Fruit fly (Drosophila melanogaster) whole organism, embryonic: ENCODE data around the gene CG11147.

Source experiments
- Bdp1 ChIP-seq: fragments of 200-800 bp; sonication (Bioruptor generic); optimal IDR thresholded peaks from 3 replicates; lab custom pipeline; 2016; ENCODE audit warnings: missing biosample characterization, missing genetic modification characterization
- Bgb ChIP-seq: fragments of 200-800 bp; sonication (Bioruptor generic); IDR thresholded peaks from 2 replicates; pipeline ENCODE4 v1.3.6; 2022; ENCODE audit warnings: missing biosample characterization, missing genetic modification characterization; ENCODE audit not compliant: partially characterized antibody
- BtbVII ChIP-seq: fragments of 200-800 bp; sonication (Bioruptor generic); optimal IDR thresholded peaks from 3 replicates; lab custom pipeline; 2017; ENCODE audit warnings: missing biosample characterization, mild to moderate bottlenecking, missing genetic modification characterization
- CG10147 ChIP-seq: fragments of 200-800 bp; sonication (Bioruptor generic); optimal IDR thresholded peaks from 2 replicates; lab custom pipeline; 2019; ENCODE audit warnings: missing biosample characterization, mild to moderate bottlenecking, missing genetic modification characterization, moderate library complexity
- CG10654 ChIP-seq: fragments of 200-800 bp; sonication (Bioruptor generic); optimal IDR thresholded peaks from 2 replicates; lab custom pipeline; 2016; ENCODE audit warnings: missing biosample characterization, missing genetic modification characterization
- CG11085 ChIP-seq: fragments of 200-800 bp; sonication (Bioruptor generic); IDR thresholded peaks from 2 replicates; pipeline ENCODE4 v1.3.6; 2022; ENCODE audit warnings: missing biosample characterization, missing genetic modification characterization
- CG12769 ChIP-seq: fragments of 200-800 bp; sonication (Bioruptor generic); optimal IDR thresholded peaks from 2 replicates; lab custom pipeline; 2019; ENCODE audit warnings: missing biosample characterization, mild to moderate bottlenecking, missing genetic modification characterization, moderate library complexity
- CG12942 ChIP-seq: fragments of 200-800 bp; sonication (Bioruptor generic); optimal IDR thresholded peaks from 3 replicates; lab custom pipeline; 2016; ENCODE audit warnings: missing biosample characterization, missing genetic modification characterization
- CG13287 ChIP-seq: fragments of 200-800 bp; sonication (Bioruptor generic); IDR thresholded peaks from 2 replicates; pipeline ENCODE4 v1.3.6; 2022; ENCODE audit warnings: missing biosample characterization, missing genetic modification characterization; ENCODE audit not compliant: partially characterized antibody
- CG13296 ChIP-seq: fragments of 200-800 bp; sonication (Bioruptor generic); optimal IDR thresholded peaks from 3 replicates; lab custom pipeline; 2018; ENCODE audit warnings: missing biosample characterization, mild to moderate bottlenecking, missing genetic modification characterization
- CG1602 ChIP-seq: fragments of 200-800 bp; sonication (Bioruptor generic); optimal IDR thresholded peaks from 3 replicates; lab custom pipeline; 2016; ENCODE audit warnings: missing biosample characterization, missing genetic modification characterization
- CG1603 ChIP-seq: fragments of 200-800 bp; sonication (Bioruptor generic); optimal IDR thresholded peaks from 2 replicates; lab custom pipeline; 2019; ENCODE audit warnings: missing biosample characterization, mild to moderate bottlenecking, missing genetic modification characterization, moderate library complexity
- CG2129 ChIP-seq: fragments of 200-800 bp; sonication (Bioruptor generic); IDR thresholded peaks from 2 replicates; pipeline ENCODE4 v1.3.6; 2022; ENCODE audit warnings: missing biosample characterization, missing genetic modification characterization; ENCODE audit not compliant: partially characterized antibody
- CG2712 ChIP-seq: fragments of 200-800 bp; optimal IDR thresholded peaks from 3 replicates; lab custom pipeline; 2019; ENCODE audit warnings: missing biosample characterization, mild to moderate bottlenecking, missing genetic modification characterization, moderate library complexity
- CG30431 ChIP-seq: fragments of 200-800 bp; sonication (Bioruptor generic); optimal IDR thresholded peaks from 2 replicates; lab custom pipeline; 2017; ENCODE audit warnings: missing biosample characterization, missing genetic modification characterization
- CG5180 ChIP-seq: fragments of 200-800 bp; sonication (Bioruptor generic); optimal IDR thresholded peaks from 3 replicates; lab custom pipeline; 2017; ENCODE audit warnings: missing biosample characterization, missing genetic modification characterization, mild to moderate bottlenecking, moderate library complexity, missing genetic modification reagents
- CG9609 ChIP-seq: fragments of 200-800 bp; sonication (Bioruptor generic); optimal IDR thresholded peaks from 3 replicates; lab custom pipeline; 2016; ENCODE audit warnings: missing biosample characterization, missing genetic modification characterization
- CkIIα-i1 ChIP-seq: fragments of 200-800 bp; sonication (Bioruptor generic); IDR thresholded peaks from 2 replicates; pipeline ENCODE4 v1.3.6; 2022; ENCODE audit warnings: missing biosample characterization, missing genetic modification characterization
- Ets65A ChIP-seq: fragments of 200-800 bp; sonication (Bioruptor generic); peaks from one replicate; lab custom pipeline; 2016; ENCODE audit warnings: missing biosample characterization, missing genetic modification characterization
- Hey ChIP-seq: fragments of 200-800 bp; sonication (Bioruptor generic); optimal IDR thresholded peaks from 3 replicates; lab custom pipeline; 2018; ENCODE audit warnings: missing biosample characterization, mild to moderate bottlenecking, missing genetic modification characterization
- Hmr ChIP-seq: fragments of 200-800 bp; sonication (Bioruptor generic); optimal IDR thresholded peaks from 3 replicates; lab custom pipeline; 2017; ENCODE audit warnings: mild to moderate bottlenecking, missing biosample characterization, missing genetic modification reagents, missing genetic modification characterization
- Hr51 ChIP-seq, 2 experiments: fragments of 200-800 bp; sonication (Bioruptor generic); optimal IDR thresholded peaks; 2 replicates in 1 of 2; 3 replicates in 1 of 2; lab custom pipeline; 2016 to 2018; ENCODE audit warnings: missing biosample characterization in 2 of 2, missing genetic modification characterization in 2 of 2, mild to moderate bottlenecking in 1 of 2, moderate library complexity in 1 of 2
- MESR4 ChIP-seq: fragments of 200-800 bp; sonication (Bioruptor generic); optimal IDR thresholded peaks from 2 replicates; lab custom pipeline; 2018; ENCODE audit warnings: missing biosample characterization, mild to moderate bottlenecking, missing genetic modification characterization, moderate library complexity
- MTF-1 ChIP-seq: fragments of 200-800 bp; sonication (Bioruptor generic); optimal IDR thresholded peaks from 2 replicates; lab custom pipeline; 2018; ENCODE audit warnings: missing biosample characterization, mild to moderate bottlenecking, missing genetic modification characterization, borderline replicate concordance
- Meics ChIP-seq: fragments of 200-800 bp; sonication (Bioruptor generic); optimal IDR thresholded peaks from 2 replicates; lab custom pipeline; 2017; ENCODE audit warnings: missing biosample characterization, mild to moderate bottlenecking, missing genetic modification characterization
- Myb ChIP-seq: fragments of 200-800 bp; sonication (Bioruptor generic); optimal IDR thresholded peaks from 2 replicates; lab custom pipeline; 2016; ENCODE audit warnings: missing biosample characterization, missing genetic modification characterization
- PHDP ChIP-seq: fragments of 200-800 bp; sonication (Bioruptor generic); optimal IDR thresholded peaks from 3 replicates; lab custom pipeline; 2018; ENCODE audit warnings: missing biosample characterization, mild to moderate bottlenecking, missing genetic modification characterization, moderate library complexity
- Ptx1 ChIP-seq: fragments of 200-800 bp; sonication (Bioruptor generic); IDR thresholded peaks from 2 replicates; pipeline ENCODE4 v1.3.6; 2022; ENCODE audit warnings: missing biosample characterization, missing genetic modification characterization
- Rfx ChIP-seq: fragments of 200-800 bp; sonication (Bioruptor generic); IDR thresholded peaks from 2 replicates; pipeline ENCODE4 v1.3.6; 2022; ENCODE audit warnings: missing biosample characterization, missing genetic modification characterization
- Sin3A ChIP-seq: fragments of >200 bp; optimal IDR thresholded peaks from 2 replicates; lab custom pipeline; 2018
- Tbp ChIP-seq: fragments of >200 bp; optimal IDR thresholded peaks from 2 replicates; lab custom pipeline; 2018; ENCODE audit warnings: missing biosample characterization, missing genetic modification characterization
- Xrp1 ChIP-seq: fragments of 200-800 bp; sonication (Bioruptor generic); IDR thresholded peaks from 2 replicates; pipeline ENCODE4 v1.3.6; 2022; ENCODE audit warnings: missing biosample characterization, missing genetic modification characterization
- ase ChIP-seq: fragments of 200-800 bp; sonication (Bioruptor generic); IDR thresholded peaks from 3 replicates; pipeline ENCODE4 v1.3.6; 2022; ENCODE audit warnings: missing biosample characterization, missing genetic modification characterization
- bcd ChIP-seq: fragments of 200-800 bp; sonication (Bioruptor generic); optimal IDR thresholded peaks from 2 replicates; lab custom pipeline; 2017; ENCODE audit warnings: missing biosample characterization, mild to moderate bottlenecking, missing genetic modification characterization
- danr ChIP-seq: fragments of 200-800 bp; sonication (Bioruptor generic); IDR thresholded peaks from 2 replicates; pipeline ENCODE4 v1.3.6; 2022; ENCODE audit warnings: missing biosample characterization, missing genetic modification characterization
- dm ChIP-seq: fragments of 200-800 bp; sonication (Bioruptor generic); optimal IDR thresholded peaks from 3 replicates; lab custom pipeline; 2016; ENCODE audit warnings: missing biosample characterization, missing genetic modification characterization
- eve ChIP-seq, 2 experiments: fragments of >200 bp; optimal IDR thresholded peaks; 2 replicates each; lab custom pipeline; 2017; ENCODE audit warnings: missing biosample characterization in 2 of 2, missing genetic modification characterization in 2 of 2
- exex ChIP-seq: fragments of 200-800 bp; sonication (Bioruptor generic); optimal IDR thresholded peaks from 4 replicates; lab custom pipeline; 2018; ENCODE audit warnings: missing biosample characterization, mild to moderate bottlenecking, missing genetic modification characterization, moderate library complexity
- fd3F ChIP-seq: fragments of 200-800 bp; sonication (Bioruptor generic); optimal IDR thresholded peaks from 2 replicates; lab custom pipeline; 2018; ENCODE audit warnings: missing biosample characterization, mild to moderate bottlenecking, missing genetic modification characterization, moderate library complexity
- gem ChIP-seq: fragments of 200-800 bp; sonication (Bioruptor generic); optimal IDR thresholded peaks from 2 replicates; lab custom pipeline; 2019; ENCODE audit warnings: missing biosample characterization, mild to moderate bottlenecking, missing genetic modification characterization, moderate library complexity
- ken ChIP-seq: fragments of 200-800 bp; sonication (Bioruptor generic); IDR thresholded peaks from 3 replicates; pipeline ENCODE4 v1.3.6; 2022; ENCODE audit warnings: missing biosample characterization, missing genetic modification characterization
- klu ChIP-seq: fragments of 200-800 bp; sonication (Bioruptor generic); IDR thresholded peaks from 2 replicates; pipeline ENCODE4 v1.3.6; 2022; ENCODE audit warnings: missing biosample characterization, missing genetic modification characterization
- lab ChIP-seq: fragments of 200-800 bp; sonication (Bioruptor generic); optimal IDR thresholded peaks from 3 replicates; lab custom pipeline; 2017; ENCODE audit warnings: missing biosample characterization, missing genetic modification characterization, mild to moderate bottlenecking, moderate library complexity, missing genetic modification reagents
- pan ChIP-seq, 4 experiments: fragments of >200 bp in 3 of 4; fragments of 200-800 bp in 1 of 4; sonication (Bioruptor generic) in 1 of 4; optimal IDR thresholded peaks in 3 of 4; IDR thresholded peaks in 1 of 4; 2 replicates each; pipeline versions ENCODE4 v1.3.6 to Lab custom; 2017 to 2022; ENCODE audit warnings: missing biosample characterization in 2 of 4, missing genetic modification characterization in 2 of 4, mixed read lengths in 1 of 4
- ranshi ChIP-seq: fragments of 200-800 bp; sonication (Bioruptor generic); IDR thresholded peaks from 2 replicates; pipeline ENCODE4 v1.3.6; 2022; ENCODE audit warnings: missing biosample characterization, missing genetic modification characterization
- sd ChIP-seq: fragments of 200-800 bp; sonication (Bioruptor generic); optimal IDR thresholded peaks from 3 replicates; lab custom pipeline; 2018; ENCODE audit warnings: missing biosample characterization, mild to moderate bottlenecking, missing genetic modification characterization, moderate library complexity
- shn ChIP-seq: fragments of 200-800 bp; sonication (Bioruptor generic); optimal IDR thresholded peaks from 3 replicates; lab custom pipeline; 2016; ENCODE audit warnings: missing biosample characterization, missing genetic modification characterization
- sisA ChIP-seq: fragments of 200-800 bp; sonication (Bioruptor generic); IDR thresholded peaks from 2 replicates; pipeline ENCODE4 v1.3.6; 2022; ENCODE audit warnings: missing biosample characterization, missing genetic modification characterization
- stc ChIP-seq: fragments of 200-800 bp; sonication (Bioruptor generic); IDR thresholded peaks from 2 replicates; pipeline ENCODE4 v1.3.6; 2022; ENCODE audit warnings: missing biosample characterization, missing genetic modification characterization
- unpg ChIP-seq: fragments of 200-800 bp; sonication (Bioruptor generic); optimal IDR thresholded peaks from 3 replicates; lab custom pipeline; 2018; ENCODE audit warnings: missing biosample characterization, mild to moderate bottlenecking, missing genetic modification characterization, moderate library complexity

The CG11147 gene

dm6 chr2L:5743537-5744148 is 2.6 kb upstream of the CG11147 start (continued):
- peak; percentile 52 for TF ChIP-seq Ptx1 (GFP tag; lab: Robert Waterston, UW)
- TF ChIP-seq lab (GFP tag; lab: Kevin White, UChicago): peak; percentile 45
- no peak for TF ChIP-seq fd3F (GFP tag; lab: Kevin White, UChicago)
- TF ChIP-seq Hr51 (GFP tag; optimal IDR thresholded peaks at IDR 0.05; lab: Kevin White, UChicago): peak in 1 of 2 experiments; percentile 62
- no peak for TF ChIP-seq Ets65A
- no peak for TF ChIP-seq BtbVII (GFP tag; lab: Kevin White, UChicago)
- no peak for TF ChIP-seq Hey (tag; lab: Kevin White, UChicago)
- no peak for TF ChIP-seq ken
- no peak for TF ChIP-seq CG5180 (GFP tag; lab: Kevin White, UChicago)
- no peak for TF ChIP-seq danr (GFP tag; lab: Robert Waterston, UW)
- no peak for TF ChIP-seq CG12942
- TF ChIP-seq CG10654 (GFP tag; lab: Kevin White, UChicago): no peak
- TF ChIP-seq Tbp (GFP tag; lab: Kevin White, UChicago): no peak
- no peak for TF ChIP-seq Sin3A (lab: Kevin White, UChicago)
- no peak for TF ChIP-seq ranshi (GFP tag; lab: Robert Waterston, UW)
- no peak for TF ChIP-seq Bgb (GFP tag; lab: Robert Waterston, UW)
- TF ChIP-seq CG10147 (GFP tag; lab: Kevin White, UChicago): no peak
- TF ChIP-seq Meics (GFP tag; lab: Kevin White, UChicago): peak; percentile 37
- peak; percentile 56; the same call in 1 of the 3 replicates for TF ChIP-seq ase (GFP tag; lab: Robert Waterston, UW)
- TF ChIP-seq bcd (GFP tag; lab: Kevin White, UChicago): peak; percentile 17
- no peak for TF ChIP-seq eve (GFP tag; optimal IDR thresholded peaks at IDR 0.05; lab: Kevin White, UChicago)
- no peak for TF ChIP-seq MTF-1
- TF ChIP-seq exex (tag; lab: Kevin White, UChicago): no peak
- TF ChIP-seq gem (tag; lab: Kevin White, UChicago): peak; percentile 63
- TF ChIP-seq PHDP: peak; percentile 41
- no peak for TF ChIP-seq CG2129 (GFP tag; lab: Robert Waterston, UW)
- TF ChIP-seq CG13287: no peak
- TF ChIP-seq CG13296 (GFP tag; lab: Kevin White, UChicago): peak; percentile 15
- TF ChIP-seq Bdp1 (GFP tag; lab: Kevin White, UChicago): no peak
- TF ChIP-seq klu (GFP tag; lab: Robert Waterston, UW): no peak
- TF ChIP-seq Myb (GFP tag; lab: Kevin White, UChicago): no peak
- TF ChIP-seq unpg (GFP tag; lab: Kevin White, UChicago): peak; percentile 47
- TF ChIP-seq Hmr (GFP tag; lab: Kevin White, UChicago): peak; percentile 30
- TF ChIP-seq CG9609 (GFP tag; lab: Kevin White, UChicago): no peak
- TF ChIP-seq CkIIα-i1 (GFP tag; lab: Robert Waterston, UW): no peak
- TF ChIP-seq shn: no peak
- TF ChIP-seq CG1602: no peak
- no peak for TF ChIP-seq CG30431 (GFP tag; lab: Kevin White, UChicago)
- TF ChIP-seq dm (GFP tag; lab: Kevin White, UChicago): no peak
- peak; percentile 37; the same call in 1 of the 2 replicates for TF ChIP-seq Xrp1 (GFP tag; lab: Robert Waterston, UW)
- peak; percentile 57 for TF ChIP-seq stc (GFP tag; lab: Robert Waterston, UW)
- TF ChIP-seq sisA (GFP tag; lab: Robert Waterston, UW): no peak
- TF ChIP-seq CG12769: peak; percentile 15
- TF ChIP-seq CG1603 (tag; lab: Kevin White, UChicago): peak; percentile 46
- no peak for TF ChIP-seq CG11085
- TF ChIP-seq sd (tag; lab: Kevin White, UChicago): no peak
- TF ChIP-seq pan (optimal IDR thresholded peaks at IDR 0.05; lab: Kevin White, UChicago): no peak
- peak in 1 of 2 experiments; percentile 60 for TF ChIP-seq pan (GFP tag; optimal IDR thresholded peaks at IDR 0.05 in 1 of 2, IDR thresholded peaks at IDR 0.05 in 1 of 2)
- peak; percentile 68 for TF ChIP-seq Rfx
- no peak for TF ChIP-seq MESR4 (GFP tag; lab: Kevin White, UChicago)
- TF ChIP-seq CG2712 (tag; lab: Kevin White, UChicago): peak; percentile 10
